Worm (Caenorhabditis elegans) whole organism, L1 larva: ENCODE data around the gene nhr-251.

ENCODE experiments used
- aha-1 ChIP-seq: fragments of 150-350 bp; optimal IDR thresholded peaks from 2 replicates; lab custom pipeline; 2014; ENCODE audit warnings: missing biosample characterization, missing genetic modification characterization
- ceh-63 ChIP-seq: fragments of 200-800 bp; sonication (Bioruptor generic); optimal IDR thresholded peaks from 2 replicates; lab custom pipeline; 2018; ENCODE audit warnings: mild to moderate bottlenecking, missing genetic modification characterization, missing compliant biosample characterization
- ceh-82 ChIP-seq, 3 experiments: fragments of 150-350 bp in 1 of 3; sonication (generic microtip) in 2 of 3; optimal IDR thresholded peaks; 2 replicates each; lab custom pipeline; 2014 to 2017; ENCODE audit warnings: missing biosample characterization in 3 of 3, missing genetic modification characterization in 3 of 3
- egl-27 ChIP-seq, 2 experiments: fragments of 150-350 bp in 1 of 2; sonication (generic microtip); optimal IDR thresholded peaks; 3 replicates each; lab custom pipeline; 2017 to 2018; ENCODE audit warnings: missing biosample characterization in 2 of 2, missing genetic modification characterization in 2 of 2, missing genetic modification reagents in 2 of 2
- elt-2 ChIP-seq: sonication (generic microtip); optimal IDR thresholded peaks from 2 replicates; lab custom pipeline; 2016; ENCODE audit warnings: missing genetic modification characterization, mild to moderate bottlenecking, inconsistent platforms, missing compliant biosample characterization, missing genetic modification reagents
- elt-3 ChIP-seq, 6 experiments: fragments of 150-350 bp in 1 of 6; sonication (generic microtip); optimal IDR thresholded peaks; 2 replicates each; lab custom pipeline; 2017 to 2018; ENCODE audit warnings: missing biosample characterization in 6 of 6, missing genetic modification characterization in 6 of 6, inconsistent platforms in 1 of 6
- mep-1 ChIP-seq: fragments of 150-350 bp; optimal IDR thresholded peaks from 2 replicates; lab custom pipeline; 2014; ENCODE audit warnings: missing biosample characterization, missing genetic modification characterization
- nhr-12 ChIP-seq: sonication (generic microtip); optimal IDR thresholded peaks from 2 replicates; lab custom pipeline; 2017; ENCODE audit warnings: missing biosample characterization, missing genetic modification characterization
- pqm-1 ChIP-seq: sonication (generic microtip); optimal IDR thresholded peaks from 3 replicates; lab custom pipeline; 2017; ENCODE audit warnings: missing biosample characterization, missing genetic modification characterization
- snpc-4 ChIP-seq: fragments of 150-350 bp; optimal IDR thresholded peaks from 2 replicates; lab custom pipeline; 2014; ENCODE audit warnings: missing biosample characterization, missing genetic modification characterization
- ztf-11 ChIP-seq, 2 experiments: sonication (generic microtip); optimal IDR thresholded peaks; 2 replicates each; lab custom pipeline; 2016 to 2017; ENCODE audit warnings: missing genetic modification characterization in 2 of 2, missing biosample characterization in 1 of 2, missing compliant biosample characterization in 1 of 2

ce11 chrV:574639-575038, 25.7 kb upstream of the nhr-251 start, which contains the start of gene C14C6.13:
- TF ChIP-seq ceh-63 (GFP tag; lab: Kevin White, UChicago) = no peak
- no peak for TF ChIP-seq aha-1 (tag; lab: Kevin White, UChicago)
- no peak for TF ChIP-seq nhr-12
- TF ChIP-seq elt-2 = no peak
- no peak for TF ChIP-seq ceh-82 (tag; optimal IDR thresholded peaks at IDR 0.05; lab: Kevin White, UChicago)
- TF ChIP-seq egl-27 (tag; optimal IDR thresholded peaks at IDR 0.05; lab: Kevin White, UChicago) = no peak
- TF ChIP-seq pqm-1 = no peak
- no peak for TF ChIP-seq mep-1 (tag; lab: Kevin White, UChicago)
- TF ChIP-seq snpc-4 (tag; lab: Kevin White, UChicago) = no peak
- no peak for TF ChIP-seq ztf-11 (tag; optimal IDR thresholded peaks at IDR 0.05; lab: Kevin White, UChicago)
- TF ChIP-seq elt-3 (tag; optimal IDR thresholded peaks at IDR 0.05; lab: Kevin White, UChicago) = no peak
